Fruit fly (Drosophila melanogaster) whole organism, embryonic: Measurements from ENCODE around the gene CG17224.

Experiments
- Antp ChIP-seq: fragments of 200-800 bp; sonication (Bioruptor generic); optimal IDR thresholded peaks from 3 replicates; lab custom pipeline; 2016; ENCODE audit warnings: missing biosample characterization, missing genetic modification characterization
- B-H2 ChIP-seq: fragments of 200-800 bp; sonication (Bioruptor generic); optimal IDR thresholded peaks from 2 replicates; lab custom pipeline; 2018; ENCODE audit warnings: missing biosample characterization, mild to moderate bottlenecking, missing genetic modification characterization
- C15 ChIP-seq: fragments of 200-800 bp; sonication (Bioruptor generic); IDR thresholded peaks from 3 replicates; pipeline ENCODE4 v1.3.6; 2022; ENCODE audit warnings: missing biosample characterization, missing genetic modification characterization
- CG10565 ChIP-seq: fragments of 200-800 bp; sonication (Bioruptor generic); optimal IDR thresholded peaks from 3 replicates; lab custom pipeline; 2016; ENCODE audit warnings: missing biosample characterization, mild to moderate bottlenecking, missing genetic modification characterization
- CG11247 ChIP-seq: fragments of 200-800 bp; sonication (Bioruptor generic); IDR thresholded peaks from 2 replicates; pipeline ENCODE4 v1.3.6; 2022; ENCODE audit warnings: missing biosample characterization, missing genetic modification characterization
- CG11456 ChIP-seq: fragments of 200-800 bp; sonication (Bioruptor generic); IDR thresholded peaks from 3 replicates; pipeline ENCODE4 v1.3.6; 2022; ENCODE audit warnings: missing biosample characterization, missing genetic modification characterization
- CG12744 ChIP-seq: fragments of 200-800 bp; sonication (Bioruptor generic); optimal IDR thresholded peaks from 2 replicates; lab custom pipeline; 2016; ENCODE audit warnings: missing biosample characterization, missing genetic modification characterization
- CG13296 ChIP-seq: fragments of 200-800 bp; sonication (Bioruptor generic); optimal IDR thresholded peaks from 3 replicates; lab custom pipeline; 2018; ENCODE audit warnings: missing biosample characterization, mild to moderate bottlenecking, missing genetic modification characterization
- CG1602 ChIP-seq: fragments of 200-800 bp; sonication (Bioruptor generic); optimal IDR thresholded peaks from 3 replicates; lab custom pipeline; 2016; ENCODE audit warnings: missing biosample characterization, missing genetic modification characterization
- CG17385 ChIP-seq: fragments of 200-800 bp; sonication (Bioruptor generic); optimal IDR thresholded peaks from 3 replicates; lab custom pipeline; 2018; ENCODE audit warnings: missing biosample characterization, mild to moderate bottlenecking, missing genetic modification characterization
- CG18764 ChIP-seq: fragments of 200-800 bp; sonication (Bioruptor generic); optimal IDR thresholded peaks from 3 replicates; lab custom pipeline; 2016; ENCODE audit warnings: missing biosample characterization, missing genetic modification characterization
- CG2116 ChIP-seq: fragments of 200-800 bp; sonication (Bioruptor generic); optimal IDR thresholded peaks from 3 replicates; lab custom pipeline; 2018; ENCODE audit warnings: missing biosample characterization, mild to moderate bottlenecking, missing genetic modification characterization
- CG2678 ChIP-seq: fragments of 200-800 bp; sonication (Bioruptor generic); optimal IDR thresholded peaks from 3 replicates; lab custom pipeline; 2019; ENCODE audit warnings: missing biosample characterization, mild to moderate bottlenecking, missing genetic modification characterization, moderate library complexity
- CG30020 ChIP-seq: fragments of 200-800 bp; optimal IDR thresholded peaks from 2 replicates; lab custom pipeline; 2019; ENCODE audit warnings: missing biosample characterization, mild to moderate bottlenecking, missing genetic modification characterization, moderate library complexity
- CG31441 ChIP-seq: fragments of 200-800 bp; sonication (Bioruptor generic); IDR thresholded peaks from 2 replicates; pipeline ENCODE4 v1.3.6; 2022; ENCODE audit warnings: missing biosample characterization, missing genetic modification characterization
- CG32767 ChIP-seq: fragments of 200-800 bp; sonication (Bioruptor generic); IDR thresholded peaks from 2 replicates; pipeline ENCODE4 v1.3.6; 2022; ENCODE audit warnings: missing biosample characterization, missing genetic modification characterization
- CG32772 ChIP-seq: fragments of 200-800 bp; sonication (Bioruptor generic); IDR thresholded peaks from 2 replicates; pipeline ENCODE4 v1.3.6; 2022; ENCODE audit warnings: missing biosample characterization, missing genetic modification characterization
- CG4707 ChIP-seq: fragments of 200-800 bp; sonication (Bioruptor generic); optimal IDR thresholded peaks from 2 replicates; lab custom pipeline; 2018; ENCODE audit warnings: missing biosample characterization, mild to moderate bottlenecking, missing genetic modification characterization, moderate library complexity
- CG6654 ChIP-seq: fragments of 200-800 bp; sonication (Bioruptor generic); optimal IDR thresholded peaks from 2 replicates; lab custom pipeline; 2017; ENCODE audit warnings: missing biosample characterization, mild to moderate bottlenecking, missing genetic modification characterization
- CG8290 ChIP-seq, 3 experiments: fragments of 200-800 bp; sonication (Bioruptor generic); optimal IDR thresholded peaks; 2 replicates each; lab custom pipeline; 2016 to 2019; ENCODE audit warnings: missing biosample characterization in 3 of 3, missing genetic modification characterization in 3 of 3, mild to moderate bottlenecking in 2 of 3, moderate library complexity in 1 of 3
- CG9797 ChIP-seq: fragments of 200-800 bp; sonication (Bioruptor generic); optimal IDR thresholded peaks from 3 replicates; lab custom pipeline; 2018; ENCODE audit warnings: missing biosample characterization, mild to moderate bottlenecking, missing genetic modification characterization
- Elba2 ChIP-seq: fragments of 200-800 bp; sonication (Bioruptor generic); optimal IDR thresholded peaks from 3 replicates; lab custom pipeline; 2016; ENCODE audit warnings: missing biosample characterization, missing genetic modification characterization
- Gsc ChIP-seq: fragments of 200-800 bp; sonication (Bioruptor generic); IDR thresholded peaks from 2 replicates; pipeline ENCODE4 v1.3.6; 2022; ENCODE audit warnings: missing biosample characterization, missing genetic modification characterization
- HLH4C ChIP-seq: fragments of 200-800 bp; sonication (Bioruptor generic); IDR thresholded peaks from 3 replicates; pipeline ENCODE4 v1.3.6; 2022; ENCODE audit warnings: missing biosample characterization, missing genetic modification characterization; ENCODE audit not compliant: partially characterized antibody
- HmgD ChIP-seq: fragments of 200-800 bp; sonication (Bioruptor generic); optimal IDR thresholded peaks from 3 replicates; lab custom pipeline; 2016; ENCODE audit warnings: missing biosample characterization, missing genetic modification characterization
- Hmx ChIP-seq: fragments of 200-800 bp; sonication (Bioruptor generic); optimal IDR thresholded peaks from 2 replicates; lab custom pipeline; 2016; ENCODE audit warnings: missing biosample characterization, missing genetic modification characterization
- Hr39 ChIP-seq: fragments of >200 bp; optimal IDR thresholded peaks from 2 replicates; lab custom pipeline; 2017
- MESR4 ChIP-seq: fragments of 200-800 bp; sonication (Bioruptor generic); optimal IDR thresholded peaks from 2 replicates; lab custom pipeline; 2018; ENCODE audit warnings: missing biosample characterization, mild to moderate bottlenecking, missing genetic modification characterization, moderate library complexity
- Nf-YB ChIP-seq: fragments of 200-800 bp; sonication (Bioruptor generic); optimal IDR thresholded peaks from 3 replicates; lab custom pipeline; 2019; ENCODE audit warnings: missing biosample characterization, mild to moderate bottlenecking, missing genetic modification characterization, moderate library complexity
- PHDP ChIP-seq: fragments of 200-800 bp; sonication (Bioruptor generic); optimal IDR thresholded peaks from 3 replicates; lab custom pipeline; 2018; ENCODE audit warnings: missing biosample characterization, mild to moderate bottlenecking, missing genetic modification characterization, moderate library complexity
- Rfx ChIP-seq: fragments of 200-800 bp; sonication (Bioruptor generic); IDR thresholded peaks from 2 replicates; pipeline ENCODE4 v1.3.6; 2022; ENCODE audit warnings: missing biosample characterization, missing genetic modification characterization
- Trl ChIP-seq, 3 experiments: fragments of >200 bp in 2 of 3; fragments of 200-800 bp in 1 of 3; sonication (Bioruptor generic) in 1 of 3; optimal IDR thresholded peaks; 2 replicates in 1 of 3; 3 replicates in 2 of 3; lab custom pipeline; 2016 to 2017; ENCODE audit warnings: missing biosample characterization in 1 of 3, missing genetic modification characterization in 1 of 3
- br ChIP-seq: fragments of >200 bp; optimal IDR thresholded peaks from 2 replicates; lab custom pipeline; 2017
- btn ChIP-seq: fragments of 200-800 bp; sonication (Bioruptor generic); optimal IDR thresholded peaks from 2 replicates; lab custom pipeline; 2016; ENCODE audit warnings: missing biosample characterization, missing genetic modification characterization
- chm ChIP-seq: fragments of 200-800 bp; sonication (Bioruptor generic); IDR thresholded peaks from 2 replicates; pipeline ENCODE4 v1.3.6; 2022; ENCODE audit warnings: missing biosample characterization, missing genetic modification characterization
- dati ChIP-seq: fragments of 200-800 bp; sonication (Bioruptor generic); IDR thresholded peaks from 2 replicates; pipeline ENCODE4 v1.3.6; 2022; ENCODE audit warnings: missing biosample characterization, missing genetic modification characterization
- ftz-f1 ChIP-seq: fragments of 200-800 bp; sonication (Bioruptor generic); optimal IDR thresholded peaks from 2 replicates; lab custom pipeline; 2016; ENCODE audit warnings: missing biosample characterization, missing genetic modification characterization
- gcm2 ChIP-seq: fragments of 200-800 bp; sonication (Bioruptor generic); optimal IDR thresholded peaks from 2 replicates; lab custom pipeline; 2016; ENCODE audit warnings: missing biosample characterization, missing genetic modification characterization
- hb ChIP-seq: fragments of 200-800 bp; sonication (Bioruptor generic); IDR thresholded peaks from 3 replicates; pipeline ENCODE4 v1.3.6; 2022; ENCODE audit warnings: missing biosample characterization, missing genetic modification characterization; ENCODE audit not compliant: partially characterized antibody
- hkb ChIP-seq, 2 experiments: fragments of 200-800 bp in 1 of 2; fragments of >200 bp in 1 of 2; sonication (Bioruptor generic) in 1 of 2; IDR thresholded peaks in 1 of 2; optimal IDR thresholded peaks in 1 of 2; 2 replicates each; pipeline versions ENCODE4 v1.3.6 to Lab custom; 2017 to 2022; ENCODE audit warnings: missing biosample characterization in 1 of 2, missing genetic modification characterization in 1 of 2
- onecut ChIP-seq: fragments of 200-800 bp; sonication (Bioruptor generic); IDR thresholded peaks from 2 replicates; pipeline ENCODE4 v1.3.6; 2022; ENCODE audit warnings: missing biosample characterization, missing genetic modification characterization
- otp ChIP-seq: fragments of 200-800 bp; sonication (Bioruptor generic); IDR thresholded peaks from 3 replicates; pipeline ENCODE4, ENCODE4 v1.3.6; 2022; ENCODE audit warnings: missing biosample characterization, missing genetic modification characterization
- pb ChIP-seq: fragments of 200-800 bp; sonication (Bioruptor generic); optimal IDR thresholded peaks from 3 replicates; lab custom pipeline; 2016; ENCODE audit warnings: missing biosample characterization, missing genetic modification characterization
- prd ChIP-seq, 3 experiments: fragments of >200 bp in 2 of 3; fragments of 200-800 bp in 1 of 3; sonication (Bioruptor generic) in 1 of 3; optimal IDR thresholded peaks in 2 of 3; IDR thresholded peaks in 1 of 3; 2 replicates in 2 of 3; 3 replicates in 1 of 3; pipeline versions ENCODE4 v1.3.6 to Lab custom; 2017 to 2022; ENCODE audit warnings: missing biosample characterization in 1 of 3, missing genetic modification characterization in 1 of 3
- ro ChIP-seq: fragments of 200-800 bp; sonication (Bioruptor generic); IDR thresholded peaks from 2 replicates; pipeline ENCODE4 v1.3.6; 2022; ENCODE audit warnings: missing biosample characterization, missing genetic modification characterization
- row ChIP-seq: fragments of 200-800 bp; sonication (Bioruptor generic); IDR thresholded peaks from 3 replicates; pipeline ENCODE4 v1.3.6; 2022; ENCODE audit warnings: missing biosample characterization, missing genetic modification characterization
- sisA ChIP-seq: fragments of 200-800 bp; sonication (Bioruptor generic); IDR thresholded peaks from 2 replicates; pipeline ENCODE4 v1.3.6; 2022; ENCODE audit warnings: missing biosample characterization, missing genetic modification characterization
- trem ChIP-seq: fragments of 200-800 bp; optimal IDR thresholded peaks from 3 replicates; lab custom pipeline; 2019; ENCODE audit warnings: missing biosample characterization, mild to moderate bottlenecking, missing genetic modification characterization, moderate library complexity
- ttk ChIP-seq: fragments of 200-800 bp; sonication (Bioruptor generic); IDR thresholded peaks from 2 replicates; pipeline ENCODE4 v2.1.2; 2022; ENCODE audit warnings: missing biosample characterization, missing genetic modification characterization
- tx ChIP-seq: fragments of 200-800 bp; sonication (Bioruptor generic); optimal IDR thresholded peaks from 2 replicates; lab custom pipeline; 2016; ENCODE audit warnings: missing biosample characterization, missing genetic modification characterization
- wdn ChIP-seq: fragments of 200-800 bp; sonication (Bioruptor generic); IDR thresholded peaks from 2 replicates; pipeline ENCODE4 v1.3.6; 2022; ENCODE audit warnings: missing biosample characterization, missing genetic modification characterization

Gene CG17224

dm6 chr2L:2976829-2977228 is 41.3 kb downstream of the CG17224 start, which contains the start of the genes CG9641 and CG3165 (continued):
- TF ChIP-seq CG11456 (GFP tag; lab: Robert Waterston, UW) (peak; percentile 90), MESR4 (GFP tag; lab: Kevin White, UChicago) (peak; percentile 38), B-H2 (GFP tag; lab: Kevin White, UChicago) (peak; percentile 91), CG6654 (GFP tag; lab: Kevin White, UChicago) (no peak), gcm2 (GFP tag; lab: Kevin White, UChicago) (peak; percentile 76), br (no peak), CG4707 (GFP tag; lab: Kevin White, UChicago) (peak; percentile 68), btn (GFP tag; lab: Kevin White, UChicago) (peak; percentile 67), CG13296 (GFP tag; lab: Kevin White, UChicago) (no peak), Elba2 (GFP tag; lab: Kevin White, UChicago) (peak; percentile 55), row (GFP tag; lab: Robert Waterston, UW) (peak; percentile 98), CG1602 (GFP tag; lab: Kevin White, UChicago) (peak; percentile 82), Hmx (GFP tag; lab: Kevin White, UChicago) (no peak), chm (peak; percentile 70; the same call in 1 of the 2 replicates), Antp (peak; percentile 92), hb (peak; percentile 94), CG31441 (GFP tag; lab: Robert Waterston, UW) (no peak; the same call in 1 of the 2 replicates), HLH4C (GFP tag; lab: Robert Waterston, UW) (peak; percentile 90), sisA (peak; percentile 81), onecut (GFP tag; lab: Robert Waterston, UW) (peak; percentile 75), CG18764 (peak; percentile 83), HmgD (GFP tag; lab: Kevin White, UChicago) (peak; percentile 72), tx (GFP tag; lab: Kevin White, UChicago) (peak; percentile 87), ttk (GFP tag; lab: Robert Waterston, UW) (peak; percentile 73), ro (GFP tag; lab: Robert Waterston, UW) (no peak), Rfx (GFP tag; lab: Robert Waterston, UW) (peak; percentile 84), pb (peak; percentile 78), Gsc (GFP tag; lab: Robert Waterston, UW) (no peak), CG8290 (GFP tag; optimal IDR thresholded peaks at IDR 0.05; lab: Kevin White, UChicago) (peak; percentile 84), CG8290 (tag; optimal IDR thresholded peaks at IDR 0.05; lab: Kevin White, UChicago) (peak in 1 of 2 experiments; percentile 77), hkb (optimal IDR thresholded peaks at IDR 0.05; lab: Kevin White, UChicago) (no peak), hkb (GFP tag; IDR thresholded peaks at IDR 0.05; lab: Robert Waterston, UW) (peak; percentile 85), CG32772 (GFP tag; lab: Robert Waterston, UW) (peak; percentile 73), dati (GFP tag; lab: Robert Waterston, UW) (no peak), PHDP (tag; lab: Kevin White, UChicago) (no peak), CG2678 (no peak), CG30020 (peak; percentile 79), otp (peak; percentile 55; the same call in 1 of the 3 replicates), CG11247 (peak; percentile 80), CG32767 (GFP tag; lab: Robert Waterston, UW) (peak; percentile 65; the same call in 1 of the 2 replicates), CG10565 (peak; percentile 70), CG12744 (GFP tag; lab: Kevin White, UChicago) (peak; percentile 56), CG9797 (GFP tag; lab: Kevin White, UChicago) (peak; percentile 53), C15 (GFP tag; lab: Robert Waterston, UW) (no peak), Trl (optimal IDR thresholded peaks at IDR 0.05; lab: Kevin White, UChicago) (no peak), Trl (GFP tag; optimal IDR thresholded peaks at IDR 0.05; lab: Kevin White, UChicago) (peak; percentile 92), wdn (GFP tag; lab: Robert Waterston, UW) (no peak; the same call in 1 of the 2 replicates), Nf-YB (GFP tag; lab: Kevin White, UChicago) (peak; percentile 51), prd (optimal IDR thresholded peaks at IDR 0.05; lab: Kevin White, UChicago) (no peak), prd (GFP tag; IDR thresholded peaks at IDR 0.05; lab: Robert Waterston, UW) (peak; percentile 90), Hr39 (lab: Kevin White, UChicago) (no peak), CG17385 (GFP tag; lab: Kevin White, UChicago) (no peak), trem (tag; lab: Kevin White, UChicago) (peak; percentile 84), CG2116 (GFP tag; lab: Kevin White, UChicago) (peak; percentile 72), ftz-f1 (peak; percentile 99)
